Worm (Caenorhabditis elegans) whole organism, L1 larva: ENCODE results near the gene C05B5.12.

Source experiments
- F16B12.6 ChIP-seq: fragments of 150-350 bp; optimal IDR thresholded peaks from 2 replicates; lab custom pipeline; 2014; ENCODE audit warnings: missing biosample characterization, missing genetic modification characterization
- Y116A8C.19 ChIP-seq: sonication (generic microtip); optimal IDR thresholded peaks from 2 replicates; lab custom pipeline; 2016; ENCODE audit warnings: missing compliant biosample characterization, missing genetic modification characterization, borderline replicate concordance
- aha-1 ChIP-seq: fragments of 150-350 bp; optimal IDR thresholded peaks from 2 replicates; lab custom pipeline; 2014; ENCODE audit warnings: missing biosample characterization, missing genetic modification characterization
- alr-1 ChIP-seq: fragments of 200-800 bp; sonication (Bioruptor generic); optimal IDR thresholded peaks from 2 replicates; lab custom pipeline; 2018; ENCODE audit warnings: borderline replicate concordance, mild to moderate bottlenecking, missing genetic modification characterization, missing compliant biosample characterization
- blmp-1 ChIP-seq: fragments of 150-350 bp; optimal IDR thresholded peaks from 2 replicates; lab custom pipeline; 2014; ENCODE audit warnings: missing biosample characterization, missing genetic modification characterization
- ceh-8 ChIP-seq: fragments of 200-800 bp; sonication (Bioruptor generic); optimal IDR thresholded peaks from 2 replicates; lab custom pipeline; 2018; ENCODE audit warnings: mild to moderate bottlenecking, missing genetic modification characterization, moderate library complexity, missing compliant biosample characterization
- ceh-82 ChIP-seq, 3 experiments: fragments of 150-350 bp in 1 of 3; sonication (generic microtip) in 2 of 3; optimal IDR thresholded peaks; 2 replicates each; lab custom pipeline; 2014 to 2017; ENCODE audit warnings: missing biosample characterization in 3 of 3, missing genetic modification characterization in 3 of 3
- ceh-90 ChIP-seq: sonication (generic microtip); optimal IDR thresholded peaks from 2 replicates; lab custom pipeline; 2016; ENCODE audit warnings: missing genetic modification characterization, missing compliant biosample characterization
- dsc-1 ChIP-seq: sonication (generic microtip); optimal IDR thresholded peaks from 2 replicates; lab custom pipeline; 2016; ENCODE audit warnings: mild to moderate bottlenecking, missing genetic modification characterization, missing compliant biosample characterization
- efl-1 ChIP-seq, 4 experiments: fragments of 150-350 bp; optimal IDR thresholded peaks in 3 of 4; peaks in 1 of 4; 1 replicate in 1 of 4; 2 replicates in 3 of 4; lab custom pipeline; 2014; ENCODE audit warnings: missing biosample characterization in 2 of 4, missing genetic modification characterization in 2 of 4, missing genetic modification reagents in 2 of 4
- efl-3 ChIP-seq: fragments of 200-800 bp; sonication (Bioruptor generic); optimal IDR thresholded peaks from 2 replicates; lab custom pipeline; 2018; ENCODE audit warnings: mild to moderate bottlenecking, missing genetic modification characterization, missing compliant biosample characterization
- ets-5 ChIP-seq: fragments of 200-800 bp; sonication (Bioruptor generic); IDR thresholded peaks from 2 replicates; pipeline ENCODE4 v1.3.6; 2022; ENCODE audit warnings: missing genetic modification characterization, missing compliant biosample characterization
- fkh-10 ChIP-seq: sonication (generic microtip); optimal IDR thresholded peaks from 2 replicates; lab custom pipeline; 2017; ENCODE audit warnings: missing biosample characterization, missing genetic modification reagents, missing genetic modification characterization
- fkh-4 ChIP-seq: sonication (generic microtip); optimal IDR thresholded peaks from 2 replicates; lab custom pipeline; 2016; ENCODE audit warnings: missing compliant biosample characterization, missing genetic modification characterization, borderline replicate concordance
- fos-1 ChIP-seq: fragments of 150-350 bp; optimal IDR thresholded peaks from 2 replicates; lab custom pipeline; 2014; ENCODE audit warnings: missing biosample characterization, missing genetic modification characterization
- grh-1 ChIP-seq: fragments of 200-800 bp; sonication (Bioruptor generic); IDR thresholded peaks from 2 replicates; pipeline ENCODE4 v1.3.6; 2022; ENCODE audit warnings: missing genetic modification reagents, missing genetic modification characterization, missing compliant biosample characterization
- lin-14 ChIP-seq: fragments of 200-800 bp; sonication (Bioruptor generic); optimal IDR thresholded peaks from 2 replicates; lab custom pipeline; 2018; ENCODE audit warnings: mild to moderate bottlenecking, missing genetic modification characterization, moderate library complexity, missing compliant biosample characterization
- lin-15B ChIP-seq: fragments of 150-350 bp; sonication (generic microtip); optimal IDR thresholded peaks from 3 replicates; lab custom pipeline; 2014; ENCODE audit warnings: missing biosample characterization, missing genetic modification characterization
- lin-35 ChIP-seq, 2 experiments: fragments of 150-350 bp; optimal IDR thresholded peaks; 2 replicates each; lab custom pipeline; 2014; ENCODE audit warnings: missing biosample characterization in 2 of 2, missing genetic modification characterization in 2 of 2, missing genetic modification reagents in 2 of 2
- mab-9 ChIP-seq: fragments of 200-800 bp; sonication (Bioruptor generic); IDR thresholded peaks from 2 replicates; pipeline ENCODE4 v1.3.6; 2022; ENCODE audit warnings: missing genetic modification reagents, missing genetic modification characterization, missing compliant biosample characterization
- nhr-28 ChIP-seq: fragments of 150-350 bp; optimal IDR thresholded peaks from 2 replicates; lab custom pipeline; 2014; ENCODE audit warnings: missing biosample characterization, missing genetic modification characterization
- nhr-76 ChIP-seq: sonication (generic microtip); optimal IDR thresholded peaks from 2 replicates; lab custom pipeline; 2017; ENCODE audit warnings: missing biosample characterization, missing genetic modification characterization
- nhr-85 ChIP-seq: sonication (generic microtip); peaks from one replicate; lab custom pipeline; 2016; ENCODE audit warnings: missing genetic modification characterization, inconsistent platforms, missing compliant biosample characterization
- pag-3 ChIP-seq: sonication (generic microtip); optimal IDR thresholded peaks from 2 replicates; lab custom pipeline; 2017; ENCODE audit warnings: missing genetic modification characterization, mild to moderate bottlenecking, missing compliant biosample characterization, antibody characterized with exemption, borderline replicate concordance; ENCODE audit not compliant: insufficient read depth
- pax-3 ChIP-seq: fragments of 200-800 bp; sonication (Bioruptor generic); optimal IDR thresholded peaks from 2 replicates; lab custom pipeline; 2018; ENCODE audit warnings: mild to moderate bottlenecking, missing genetic modification characterization, moderate library complexity, missing compliant biosample characterization
- pqm-1 ChIP-seq: sonication (generic microtip); optimal IDR thresholded peaks from 3 replicates; lab custom pipeline; 2017; ENCODE audit warnings: missing biosample characterization, missing genetic modification characterization
- rnt-1 ChIP-seq: sonication (generic microtip); optimal IDR thresholded peaks from 2 replicates; lab custom pipeline; 2016; ENCODE audit warnings: mild to moderate bottlenecking, missing genetic modification characterization, moderate library complexity, missing compliant biosample characterization
- skn-1 ChIP-seq: fragments of 150-350 bp; optimal IDR thresholded peaks from 2 replicates; lab custom pipeline; 2014; ENCODE audit warnings: missing biosample characterization, missing genetic modification characterization
- snpc-4 ChIP-seq: fragments of 150-350 bp; optimal IDR thresholded peaks from 2 replicates; lab custom pipeline; 2014; ENCODE audit warnings: missing biosample characterization, missing genetic modification characterization
- sox-4 ChIP-seq: sonication (generic microtip); optimal IDR thresholded peaks from 2 replicates; lab custom pipeline; 2016; ENCODE audit warnings: missing genetic modification characterization, missing compliant biosample characterization
- tlp-1 ChIP-seq: fragments of 150-350 bp; optimal IDR thresholded peaks from 2 replicates; lab custom pipeline; 2014; ENCODE audit warnings: missing biosample characterization, missing genetic modification characterization
- unc-98 ChIP-seq: fragments of 200-800 bp; sonication (Bioruptor generic); IDR thresholded peaks from 2 replicates; pipeline ENCODE4 v1.3.6; 2022; ENCODE audit warnings: missing genetic modification characterization, missing compliant biosample characterization
- zag-1 ChIP-seq: fragments of 150-350 bp; optimal IDR thresholded peaks from 2 replicates; lab custom pipeline; 2014; ENCODE audit warnings: missing biosample characterization, missing genetic modification characterization
- zip-4 ChIP-seq: fragments of 200-800 bp; sonication (Bioruptor generic); optimal IDR thresholded peaks from 2 replicates; lab custom pipeline; 2018; ENCODE audit warnings: mild to moderate bottlenecking, missing genetic modification characterization, moderate library complexity, missing compliant biosample characterization
- ztf-11 ChIP-seq, 2 experiments: sonication (generic microtip); optimal IDR thresholded peaks; 2 replicates each; lab custom pipeline; 2016 to 2017; ENCODE audit warnings: missing genetic modification characterization in 2 of 2, missing biosample characterization in 1 of 2, missing compliant biosample characterization in 1 of 2

Gene C05B5.12

DNA sequence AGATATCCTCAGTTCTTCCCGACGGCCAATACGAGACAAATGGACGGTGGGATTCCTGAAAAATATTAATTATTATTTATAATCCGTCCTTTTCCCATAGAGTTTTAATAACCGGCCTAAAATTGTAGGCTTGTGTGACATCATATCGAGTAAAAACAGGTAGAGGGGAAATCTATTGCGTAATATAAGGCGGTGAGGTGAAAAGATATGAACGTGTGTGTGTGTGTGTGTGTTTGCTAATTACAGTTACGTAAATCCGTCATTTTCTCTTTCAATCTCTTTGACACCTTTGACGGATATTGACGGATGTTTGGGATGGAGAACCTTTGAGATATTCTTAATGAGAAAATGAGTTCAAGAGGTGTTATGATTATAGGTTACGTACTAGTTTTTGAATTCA is 21.7 kb upstream of the C05B5.12 start:
- TF ChIP-seq blmp-1 = peak; percentile 39
- TF ChIP-seq efl-3 = no peak

ce11 chrIII:9969371-9969770 is 17.8 kb upstream of the C05B5.12 start:
- TF ChIP-seq fkh-4 (tag; lab: Kevin White, UChicago) = no peak
- TF ChIP-seq pag-3 (tag; lab: Kevin White, UChicago) = no peak
- TF ChIP-seq alr-1 = no peak
- no peak for TF ChIP-seq grh-1
- TF ChIP-seq skn-1 = no peak
- TF ChIP-seq ceh-82 (tag; optimal IDR thresholded peaks at IDR 0.05; lab: Kevin White, UChicago) = no peak
- no peak for TF ChIP-seq nhr-85 (tag; lab: Kevin White, UChicago)
- TF ChIP-seq aha-1 = no peak
- TF ChIP-seq zip-4 = no peak
- no peak for TF ChIP-seq snpc-4 (tag; lab: Kevin White, UChicago)
- no peak for TF ChIP-seq efl-3
- no peak for TF ChIP-seq ets-5
- TF ChIP-seq pax-3 (tag; lab: Kevin White, UChicago) = no peak
- no peak for TF ChIP-seq mab-9 (GFP tag; lab: Robert Waterston, UW)
- TF ChIP-seq fos-1 = no peak
- no peak for TF ChIP-seq ceh-90 (tag; lab: Kevin White, UChicago)

DNA sequence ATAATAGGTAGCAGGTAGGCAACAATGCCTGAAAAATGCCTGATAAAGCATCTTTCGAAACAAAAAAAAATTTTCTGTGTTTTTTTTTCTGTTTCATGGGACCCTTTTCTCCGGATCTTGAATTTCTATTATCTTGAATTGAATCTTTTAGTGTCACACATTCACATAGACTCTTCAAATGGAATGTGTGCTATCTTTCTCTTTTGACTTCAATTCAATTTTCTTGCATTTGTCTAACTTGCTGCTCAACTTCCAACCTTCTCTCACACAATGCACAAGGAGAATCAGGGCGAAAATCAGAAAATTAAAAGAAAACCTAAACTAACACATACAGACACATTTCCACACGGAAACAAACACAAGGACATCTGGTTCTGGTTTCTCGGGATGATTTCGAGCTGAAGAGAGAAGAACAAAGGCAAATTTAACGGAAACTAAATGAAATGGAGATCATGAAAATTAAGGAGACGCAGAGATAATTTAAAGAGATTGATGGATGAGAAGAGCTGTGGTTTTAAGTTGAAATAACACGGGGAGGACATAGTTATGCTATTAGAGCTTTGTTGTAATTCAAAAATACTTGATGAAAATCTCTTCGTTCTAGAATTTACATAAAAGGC is 14.9 kb upstream of the C05B5.12 start:
- TF ChIP-seq efl-1 (optimal IDR thresholded peaks at IDR 0.05; lab: Kevin White, UChicago) (no peak), efl-1 (GFP tag; optimal IDR thresholded peaks at IDR 0.05 in 1 of 2; lab: Kevin White, UChicago) (peak in 1 of 2 experiments; percentile 74), dsc-1 (peak; percentile 97), ceh-8 (GFP tag; lab: Kevin White, UChicago) (no peak), fkh-4 (tag; lab: Kevin White, UChicago) (peak; percentile 71), ztf-11 (tag; optimal IDR thresholded peaks at IDR 0.05; lab: Kevin White, UChicago) (no peak), lin-14 (GFP tag; lab: Kevin White, UChicago) (peak; percentile 24), tlp-1 (tag; lab: Kevin White, UChicago) (no peak), zag-1 (tag; lab: Kevin White, UChicago) (no peak), fkh-10 (GFP tag; lab: Kevin White, UChicago) (peak; percentile 49)

DNA sequence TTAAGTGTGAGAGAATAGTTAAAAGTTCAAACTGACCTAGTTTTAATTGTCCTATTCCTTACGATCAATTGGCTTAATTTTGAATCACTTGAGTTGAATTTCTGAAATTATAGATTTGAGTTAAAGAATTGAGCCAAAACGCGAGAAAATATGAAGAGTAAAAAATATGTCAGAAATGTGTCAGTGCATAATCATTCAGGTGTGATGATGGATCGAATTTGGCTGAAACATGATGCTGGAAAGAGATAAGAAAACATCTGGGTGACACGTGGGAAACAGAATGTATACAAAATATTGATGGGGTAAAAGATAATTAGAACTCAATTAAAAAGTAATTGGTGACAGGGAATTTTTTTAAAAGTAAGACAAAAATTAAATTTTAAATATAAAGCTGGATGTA is 13.4 kb upstream of the C05B5.12 start, which contains the start of gene R10E12.2:
Gene R10E12.2, minus strand, starts transcription at position 101 of the 400 bp plus-strand sequence.
- no peak for TF ChIP-seq lin-35 (GFP tag; optimal IDR thresholded peaks at IDR 0.05; lab: Kevin White, UChicago)
- no peak for TF ChIP-seq rnt-1 (tag; lab: Kevin White, UChicago)
- no peak for TF ChIP-seq efl-1 (optimal IDR thresholded peaks at IDR 0.05; lab: Kevin White, UChicago)
- peak in 1 of 2 experiments; percentile 26 for TF ChIP-seq efl-1 (GFP tag; optimal IDR thresholded peaks at IDR 0.05 in 1 of 2; lab: Kevin White, UChicago)

DNA sequence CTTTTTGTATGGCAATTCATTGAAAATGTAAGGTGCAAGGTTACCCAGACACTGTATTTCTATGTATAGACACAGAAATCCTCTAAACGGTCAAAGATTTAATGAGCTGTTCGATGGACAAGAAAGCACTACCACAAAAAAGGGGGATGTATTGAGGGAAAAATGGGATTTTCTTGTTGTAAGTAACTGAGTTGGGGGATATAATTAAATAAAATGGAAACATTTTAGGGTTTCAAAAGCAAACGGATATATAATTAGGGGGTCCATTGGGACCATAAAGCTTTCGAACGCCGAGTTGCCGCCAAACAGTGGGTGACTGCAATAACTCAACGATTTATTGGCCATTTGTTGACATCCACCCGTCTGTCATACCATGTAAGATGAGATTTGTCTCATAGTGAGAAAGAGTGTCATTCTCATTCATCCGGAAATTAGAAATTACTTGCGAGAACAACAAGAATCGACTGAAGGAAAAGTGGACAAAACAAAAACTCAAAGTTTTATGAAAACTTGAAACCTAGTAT is 5.0 kb upstream of the C05B5.12 start:
- TF ChIP-seq pqm-1 (tag; lab: Kevin White, UChicago) (no peak), sox-4 (tag; lab: Kevin White, UChicago) (no peak), nhr-76 (tag; lab: Kevin White, UChicago) (no peak), efl-3 (no peak), mab-9 (GFP tag; lab: Robert Waterston, UW) (no peak), F16B12.6 (tag; lab: Kevin White, UChicago) (no peak), unc-98 (GFP tag; lab: Robert Waterston, UW) (no peak), tlp-1 (tag; lab: Kevin White, UChicago) (no peak), ceh-90 (tag; lab: Kevin White, UChicago) (no peak), lin-15B (no peak), Y116A8C.19 (no peak), nhr-28 (no peak), lin-14 (GFP tag; lab: Kevin White, UChicago) (no peak), lin-35 (GFP tag; optimal IDR thresholded peaks at IDR 0.05; lab: Kevin White, UChicago) (no peak)
